Fruit fly (Drosophila melanogaster) whole organism, prepupa: ENCODE data around the gene if.
A peak's percentile ranks its signal among the peaks of the same experiment; 100 is the strongest.

ENCODE experiments used
- CG10631 ChIP-seq: fragments of 200-800 bp; sonication (Bioruptor generic); optimal IDR thresholded peaks from 2 replicates; lab custom pipeline; 2016; ENCODE audit warnings: missing biosample characterization, missing genetic modification characterization
- CG11902 ChIP-seq: fragments of 200-800 bp; sonication (Bioruptor generic); optimal IDR thresholded peaks from 3 replicates; lab custom pipeline; 2016; ENCODE audit warnings: missing biosample characterization, missing genetic modification characterization
- CG15336 ChIP-seq: fragments of 200-800 bp; sonication (Bioruptor generic); IDR thresholded peaks from 2 replicates; pipeline ENCODE4 v1.3.6; 2022; ENCODE audit warnings: missing biosample characterization, missing genetic modification characterization
- CG1621 ChIP-seq: fragments of 200-800 bp; sonication (Bioruptor generic); optimal IDR thresholded peaks from 3 replicates; lab custom pipeline; 2018; ENCODE audit warnings: missing biosample characterization, mild to moderate bottlenecking, missing genetic modification characterization
- CG34406 ChIP-seq: fragments of 200-800 bp; sonication (Bioruptor generic); optimal IDR thresholded peaks from 3 replicates; lab custom pipeline; 2016; ENCODE audit warnings: missing biosample characterization, missing genetic modification characterization
- CG4318 ChIP-seq: fragments of 200-800 bp; sonication (Bioruptor generic); optimal IDR thresholded peaks from 3 replicates; lab custom pipeline; 2017; ENCODE audit warnings: missing biosample characterization, mild to moderate bottlenecking, missing genetic modification characterization
- CG6163 ChIP-seq: fragments of 200-800 bp; sonication (Bioruptor generic); IDR thresholded peaks from 3 replicates; pipeline ENCODE4 v1.3.6; 2022; ENCODE audit warnings: missing biosample characterization, missing genetic modification characterization
- CG6808 ChIP-seq: fragments of 200-800 bp; sonication (Bioruptor generic); optimal IDR thresholded peaks from 3 replicates; lab custom pipeline; 2017; ENCODE audit warnings: missing biosample characterization, missing genetic modification characterization, mild to moderate bottlenecking, moderate library complexity, missing genetic modification reagents
- CG8319 ChIP-seq: fragments of 200-800 bp; sonication (Bioruptor generic); optimal IDR thresholded peaks from 3 replicates; lab custom pipeline; 2016; ENCODE audit warnings: missing biosample characterization, missing genetic modification characterization
- CG8632 ChIP-seq: fragments of 200-800 bp; sonication (Bioruptor generic); optimal IDR thresholded peaks from 3 replicates; lab custom pipeline; 2016; ENCODE audit warnings: missing biosample characterization, missing genetic modification characterization
- Eip78C ChIP-seq: fragments of 200-800 bp; sonication (Bioruptor generic); peaks from one replicate; lab custom pipeline; 2016; ENCODE audit warnings: missing biosample characterization, missing genetic modification characterization
- Ets21C ChIP-seq: fragments of 200-800 bp; sonication (Bioruptor generic); optimal IDR thresholded peaks from 3 replicates; lab custom pipeline; 2016; ENCODE audit warnings: missing biosample characterization, missing genetic modification characterization
- Gug ChIP-seq: fragments of 200-800 bp; sonication (Bioruptor generic); IDR thresholded peaks from 2 replicates; pipeline ENCODE4 v1.3.6; 2022; ENCODE audit warnings: missing biosample characterization, missing genetic modification characterization
- Hr38 ChIP-seq: sonication (Bioruptor generic); optimal IDR thresholded peaks from 2 replicates; lab custom pipeline; 2016; ENCODE audit warnings: missing biosample characterization, missing genetic modification characterization
- Hr39 ChIP-seq: fragments of 200-800 bp; sonication (Bioruptor generic); optimal IDR thresholded peaks from 2 replicates; lab custom pipeline; 2016; ENCODE audit warnings: missing biosample characterization, missing genetic modification characterization
- Hr4 ChIP-seq: fragments of 200-800 bp; sonication (Bioruptor generic); optimal IDR thresholded peaks from 3 replicates; lab custom pipeline; 2016; ENCODE audit warnings: missing biosample characterization, missing genetic modification characterization
- Lpt ChIP-seq: fragments of 200-800 bp; sonication (Bioruptor generic); optimal IDR thresholded peaks from 3 replicates; lab custom pipeline; 2016; ENCODE audit warnings: missing biosample characterization, missing genetic modification characterization
- Met ChIP-seq: fragments of 200-800 bp; sonication (Bioruptor generic); optimal IDR thresholded peaks from 3 replicates; lab custom pipeline; 2016; ENCODE audit warnings: missing biosample characterization, missing genetic modification characterization
- Sox14 ChIP-seq: fragments of 200-800 bp; sonication (Bioruptor generic); optimal IDR thresholded peaks from 3 replicates; lab custom pipeline; 2016; ENCODE audit warnings: missing biosample characterization, missing genetic modification characterization
- acj6 ChIP-seq: fragments of 200-800 bp; sonication (Bioruptor generic); optimal IDR thresholded peaks from 3 replicates; lab custom pipeline; 2016; ENCODE audit warnings: missing biosample characterization, missing genetic modification characterization
- cyc ChIP-seq: fragments of 200-800 bp; sonication (Bioruptor generic); optimal IDR thresholded peaks from 3 replicates; lab custom pipeline; 2016; ENCODE audit warnings: missing biosample characterization, missing genetic modification characterization
- dac ChIP-seq: fragments of 200-800 bp; sonication (Bioruptor generic); optimal IDR thresholded peaks from 2 replicates; lab custom pipeline; 2017; ENCODE audit warnings: missing biosample characterization, mild to moderate bottlenecking, missing genetic modification characterization
- esn ChIP-seq: fragments of 200-800 bp; sonication (Bioruptor generic); optimal IDR thresholded peaks from 2 replicates; lab custom pipeline; 2016; ENCODE audit warnings: missing biosample characterization, mild to moderate bottlenecking, missing genetic modification characterization, moderate library complexity
- fkh ChIP-seq: fragments of 200-800 bp; sonication (Bioruptor generic); optimal IDR thresholded peaks from 3 replicates; lab custom pipeline; 2017; ENCODE audit warnings: missing biosample characterization, mild to moderate bottlenecking, missing genetic modification characterization, moderate library complexity
- lz ChIP-seq: fragments of 200-800 bp; sonication (Bioruptor generic); optimal IDR thresholded peaks from 3 replicates; lab custom pipeline; 2016; ENCODE audit warnings: missing biosample characterization, missing genetic modification characterization
- pdm3 ChIP-seq: fragments of 200-800 bp; sonication (Bioruptor generic); optimal IDR thresholded peaks from 3 replicates; lab custom pipeline; 2016; ENCODE audit warnings: missing biosample characterization, missing genetic modification characterization
- salr ChIP-seq, 2 experiments: fragments of 200-800 bp; sonication (Bioruptor generic); optimal IDR thresholded peaks; 3 replicates each; lab custom pipeline; 2016 to 2018; ENCODE audit warnings: missing biosample characterization in 2 of 2, missing genetic modification characterization in 2 of 2, mild to moderate bottlenecking in 1 of 2
- spab ChIP-seq: fragments of 200-800 bp; sonication (Bioruptor generic); optimal IDR thresholded peaks from 2 replicates; lab custom pipeline; 2017; ENCODE audit warnings: missing biosample characterization, mild to moderate bottlenecking, missing genetic modification characterization, missing genetic modification reagents
- svp ChIP-seq: fragments of 200-800 bp; sonication (Bioruptor generic); peaks from one replicate; lab custom pipeline; 2016; ENCODE audit warnings: missing biosample characterization, missing genetic modification characterization
- topi ChIP-seq: fragments of 200-800 bp; sonication (Bioruptor generic); optimal IDR thresholded peaks from 3 replicates; lab custom pipeline; 2016; ENCODE audit warnings: missing biosample characterization, missing genetic modification characterization
- vri ChIP-seq: fragments of 200-800 bp; sonication (Bioruptor generic); optimal IDR thresholded peaks from 3 replicates; lab custom pipeline; 2016; ENCODE audit warnings: missing biosample characterization, mild to moderate bottlenecking, missing genetic modification characterization

The if gene

DNA sequence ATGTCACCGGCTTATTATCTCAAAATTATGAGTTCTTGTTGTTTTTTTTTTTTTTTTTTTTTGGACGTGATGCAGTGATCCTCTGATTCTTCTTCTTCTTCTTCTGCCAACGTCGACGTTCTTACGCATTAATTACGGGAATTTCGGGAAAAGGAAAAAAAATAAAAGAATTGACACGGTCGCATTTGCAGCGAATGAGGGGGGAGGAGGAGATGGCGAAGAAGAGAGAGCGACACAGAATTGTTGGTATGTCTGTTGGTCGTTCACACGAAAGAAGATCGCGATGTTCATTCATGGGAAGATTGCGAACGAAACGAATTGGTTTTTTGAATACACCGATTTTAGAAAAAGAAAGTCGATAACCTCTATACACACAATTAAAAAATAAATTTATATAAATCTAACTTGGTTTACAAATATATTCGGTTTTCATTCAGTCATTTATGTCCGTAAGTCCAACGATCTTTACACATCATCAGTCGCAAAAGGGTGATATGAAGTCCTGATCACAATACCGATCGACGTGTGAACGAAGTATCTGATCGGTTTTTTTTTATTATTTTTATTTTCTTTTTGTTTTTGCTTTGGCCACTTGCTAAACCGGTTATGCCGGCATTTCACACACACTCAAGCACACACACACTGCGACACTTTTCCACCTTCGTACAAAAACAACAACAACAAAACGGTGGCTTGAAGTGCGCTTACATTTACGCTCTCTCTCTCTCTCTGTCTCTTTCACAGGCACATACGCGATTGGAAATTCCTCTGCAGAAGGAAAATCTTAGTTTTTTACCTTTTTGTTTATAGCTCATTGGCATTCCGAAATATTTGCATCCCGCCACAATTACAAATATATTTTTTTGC is 32.3 kb downstream of the if start (continued):
- TF ChIP-seq topi (GFP tag; lab: Kevin White, UChicago) (peak; percentile 89), esn (GFP tag; lab: Kevin White, UChicago) (peak; percentile 90), CG15336 (GFP tag; lab: Robert Waterston, UW) (peak; percentile 89), Lpt (peak; percentile 91), Hr4 (GFP tag; lab: Kevin White, UChicago) (peak; percentile 80), CG11902 (peak; percentile 16), CG34406 (GFP tag; lab: Kevin White, UChicago) (peak; percentile 88), spab (GFP tag; lab: Kevin White, UChicago) (peak; percentile 91), CG1621 (tag; lab: Kevin White, UChicago) (peak; percentile 79), salr (GFP tag; optimal IDR thresholded peaks at IDR 0.05; lab: Kevin White, UChicago) (peak; percentile 64 to 89)

DNA sequence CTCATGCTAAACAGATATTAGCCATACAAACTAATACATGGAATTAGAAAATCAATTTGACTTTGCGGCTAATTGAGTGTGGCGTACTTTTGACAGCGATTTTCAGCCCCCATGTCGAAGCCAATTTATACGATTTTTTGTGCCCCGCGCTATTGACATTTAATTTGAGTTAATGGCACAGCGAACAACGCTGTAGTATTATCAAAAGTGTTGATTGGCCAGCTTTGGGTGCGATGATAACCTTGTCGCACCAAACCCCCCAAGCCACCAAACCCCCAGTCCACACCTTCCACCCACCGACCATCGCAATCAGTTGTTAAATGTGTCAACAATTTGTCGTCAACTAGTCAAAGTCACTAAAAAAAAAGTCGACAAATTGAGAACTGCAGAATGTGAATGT is 33.9 kb downstream of the if start:
- TF ChIP-seq svp: peak; percentile 84
- no peak for TF ChIP-seq CG34406 (GFP tag; lab: Kevin White, UChicago)
- TF ChIP-seq vri (GFP tag; lab: Kevin White, UChicago): peak; percentile 7
- TF ChIP-seq, all 60 proteins: peak for 2

DNA sequence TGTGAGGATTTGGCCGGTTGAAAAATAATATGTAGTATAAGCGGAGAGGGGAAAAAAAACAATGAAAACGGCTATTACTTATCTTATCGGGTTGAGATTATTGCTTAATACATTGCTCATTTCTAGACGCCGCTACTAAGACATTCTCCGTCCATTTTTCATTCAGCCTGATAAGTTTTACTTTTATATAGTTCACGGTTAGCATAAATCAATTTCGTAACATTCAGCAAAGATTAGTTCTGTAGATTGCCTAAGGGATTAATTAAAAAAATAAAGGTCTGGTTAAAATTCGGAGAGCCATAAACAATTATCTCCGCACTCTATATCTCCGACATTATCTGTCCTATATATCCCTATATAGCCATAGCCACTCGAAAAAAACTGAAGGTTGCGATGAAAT is 35.8 kb downstream of the if start:
- TF ChIP-seq vri (GFP tag; lab: Kevin White, UChicago) (peak; percentile 85), Met (no peak)

DNA sequence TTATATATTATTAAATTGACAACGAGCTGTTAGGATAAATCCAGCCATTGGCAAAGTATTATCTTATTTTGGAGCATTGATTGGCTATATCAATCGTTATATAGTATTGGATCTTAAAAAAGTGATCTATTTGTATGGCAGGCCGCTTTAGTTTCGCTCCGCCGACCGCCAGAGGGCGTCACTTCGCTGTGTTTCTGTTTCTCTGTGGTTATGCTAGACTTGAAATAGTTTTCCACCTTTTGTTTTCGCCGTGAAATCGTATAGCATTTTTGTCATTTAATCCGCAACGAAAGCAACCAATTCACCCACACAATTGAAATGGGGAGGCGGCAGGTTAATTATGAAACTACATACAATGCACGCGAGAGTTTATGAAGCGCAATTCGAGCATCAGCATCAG is 36.4 kb downstream of the if start:
- TF ChIP-seq Hr38 (GFP tag; lab: Kevin White, UChicago) (no peak), pdm3 (GFP tag; lab: Kevin White, UChicago) (no peak), acj6 (GFP tag; lab: Kevin White, UChicago) (no peak), Hr4 (GFP tag; lab: Kevin White, UChicago) (no peak), CG1621 (tag; lab: Kevin White, UChicago) (no peak), CG8319 (no peak), fkh (GFP tag; lab: Kevin White, UChicago) (no peak), dac (GFP tag; lab: Kevin White, UChicago) (no peak), lz (GFP tag; lab: Kevin White, UChicago) (no peak), Ets21C (GFP tag; lab: Kevin White, UChicago) (no peak), cyc (no peak), CG6808 (GFP tag; lab: Kevin White, UChicago) (no peak), Eip78C (GFP tag; lab: Kevin White, UChicago) (no peak), Hr39 (GFP tag; lab: Kevin White, UChicago) (no peak), CG4318 (GFP tag; lab: Kevin White, UChicago) (no peak), topi (GFP tag; lab: Kevin White, UChicago) (no peak)

dm6 chrX:16745942-16746341 is 37.3 kb downstream of the if start:
- peak; percentile 15 for TF ChIP-seq Eip78C (GFP tag; lab: Kevin White, UChicago)
- TF ChIP-seq fkh (GFP tag; lab: Kevin White, UChicago): no peak

DNA sequence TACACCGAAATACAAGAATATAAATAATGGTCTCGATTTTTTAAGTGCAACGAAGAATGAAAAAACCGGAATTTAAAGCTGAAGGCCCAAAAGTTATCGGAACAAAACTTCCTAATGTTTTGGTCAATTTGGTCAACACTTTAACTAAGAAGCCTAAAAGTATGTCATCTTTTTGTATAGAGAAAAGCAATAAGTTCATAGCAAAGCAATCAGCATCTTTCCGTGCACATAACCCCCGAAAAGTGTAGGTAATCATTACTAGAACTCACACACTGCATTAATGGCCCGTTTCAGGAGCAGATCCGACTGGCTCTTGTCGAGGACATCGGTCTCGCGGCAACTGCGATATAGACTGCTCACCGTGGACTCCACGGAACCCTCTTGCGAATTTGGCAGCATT is 38.9 kb downstream of the if start:
- TF ChIP-seq pdm3 (GFP tag; lab: Kevin White, UChicago) (no peak), Sox14 (GFP tag; lab: Kevin White, UChicago) (no peak), CG6163 (no peak), Gug (no peak), CG8632 (GFP tag; lab: Kevin White, UChicago) (no peak), CG10631 (no peak)
